Worm (Caenorhabditis elegans) whole organism, mixed stage, embryonic: ENCODE data around the gene F36H12.3.

Experiments used
- ces-1 ChIP-seq: fragments of 150-350 bp; optimal IDR thresholded peaks from 2 replicates; lab custom pipeline; 2014; ENCODE audit warnings: missing biosample characterization, missing genetic modification reagents, missing genetic modification characterization
- hlh-1 ChIP-seq: fragments of 150-350 bp; optimal IDR thresholded peaks from 2 replicates; lab custom pipeline; 2014; ENCODE audit warnings: missing biosample characterization, missing genetic modification reagents, missing genetic modification characterization
- unc-39 ChIP-seq: fragments of 150-350 bp; optimal IDR thresholded peaks from 2 replicates; lab custom pipeline; 2014; ENCODE audit warnings: missing biosample characterization, missing genetic modification characterization
- ztf-11 ChIP-seq: fragments of 150-350 bp; optimal IDR thresholded peaks from 2 replicates; lab custom pipeline; 2014; ENCODE audit warnings: missing biosample characterization, missing genetic modification characterization

ce11 chrIV:5273385-5273784 is 767 bp downstream of the F36H12.3 start:
- no peak for TF ChIP-seq ztf-11 (tag; lab: Kevin White, UChicago)
- no peak for TF ChIP-seq ces-1 (GFP tag; lab: Kevin White, UChicago)
- TF ChIP-seq hlh-1 (tag; lab: Kevin White, UChicago), result no peak
- TF ChIP-seq unc-39 (tag; lab: Kevin White, UChicago), result no peak
